Worm (Caenorhabditis elegans): ENCODE data around the gene dyf-18.

DNA sequence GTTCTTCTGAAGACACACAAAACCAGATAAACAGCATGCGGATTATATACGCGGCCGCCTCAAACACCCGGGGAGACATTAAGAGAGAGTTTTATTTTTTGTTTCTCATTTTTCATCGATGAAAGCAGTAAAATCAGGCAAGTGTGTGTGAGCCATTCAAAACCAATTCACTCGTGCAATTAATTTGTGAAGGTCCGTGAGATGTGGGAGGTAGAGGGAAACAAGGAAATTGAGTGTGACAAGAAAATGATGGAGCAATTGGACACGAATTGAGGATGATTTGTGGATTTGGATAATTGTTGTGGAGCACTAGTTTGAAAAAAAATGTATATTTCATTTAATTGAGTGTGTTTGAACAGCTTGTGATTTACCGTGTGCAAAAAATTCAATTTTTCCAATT lies 13.2 kb downstream of the dyf-18 start:
- TF ChIP-seq unc-39 (tag; optimal IDR thresholded peaks at IDR 0.05) (no peak), fos-1 (tag; optimal IDR thresholded peaks at IDR 0.05) (no peak), elt-3 (tag; optimal IDR thresholded peaks at IDR 0.05) (no peak), lin-39 (tag; optimal IDR thresholded peaks at IDR 0.05) (no peak), snpc-4 (tag; optimal IDR thresholded peaks at IDR 0.05) (no peak), nhr-77 (tag; optimal IDR thresholded peaks at IDR 0.05) (no peak)
